Fruit fly (Drosophila melanogaster) whole organism, embryonic: ENCODE data around the gene Sec23.

Experiments used
- Abd-B ChIP-seq: fragments of 200-800 bp; sonication (Bioruptor generic); optimal IDR thresholded peaks from 2 replicates; lab custom pipeline; 2018; ENCODE audit warnings: missing biosample characterization, mild to moderate bottlenecking, missing genetic modification characterization, moderate library complexity
- Antp ChIP-seq: fragments of 200-800 bp; sonication (Bioruptor generic); optimal IDR thresholded peaks from 3 replicates; lab custom pipeline; 2016; ENCODE audit warnings: missing biosample characterization, missing genetic modification characterization
- Blimp-1 ChIP-seq: fragments of 200-800 bp; sonication (Bioruptor generic); optimal IDR thresholded peaks from 3 replicates; lab custom pipeline; 2018; ENCODE audit warnings: missing biosample characterization, missing genetic modification characterization, mild to moderate bottlenecking, moderate library complexity, missing genetic modification reagents
- CG10209 ChIP-seq: fragments of 200-800 bp; sonication (Bioruptor generic); optimal IDR thresholded peaks from 3 replicates; lab custom pipeline; 2017; ENCODE audit warnings: missing biosample characterization, mild to moderate bottlenecking, missing genetic modification characterization, missing genetic modification reagents
- CG11695 ChIP-seq: fragments of 200-800 bp; sonication (Bioruptor generic); IDR thresholded peaks from 3 replicates; pipeline ENCODE4 v1.3.6; 2022; ENCODE audit warnings: missing biosample characterization, missing genetic modification characterization
- CG12659 ChIP-seq: fragments of 200-800 bp; sonication (Bioruptor generic); optimal IDR thresholded peaks from 3 replicates; lab custom pipeline; 2017; ENCODE audit warnings: mild to moderate bottlenecking, missing biosample characterization, missing genetic modification reagents, missing genetic modification characterization
- CG15696 ChIP-seq: fragments of 200-800 bp; sonication (Bioruptor generic); optimal IDR thresholded peaks from 2 replicates; lab custom pipeline; 2019; ENCODE audit warnings: missing biosample characterization, mild to moderate bottlenecking, missing genetic modification characterization, moderate library complexity
- CG16813 ChIP-seq: fragments of 200-800 bp; sonication (Bioruptor generic); IDR thresholded peaks from 3 replicates; pipeline ENCODE4 v1.3.6; 2022; ENCODE audit warnings: missing biosample characterization, missing genetic modification characterization; ENCODE audit not compliant: partially characterized antibody
- CG17612 ChIP-seq: fragments of 200-800 bp; sonication (Bioruptor generic); IDR thresholded peaks from 2 replicates; pipeline ENCODE4 v1.3.6; 2022; ENCODE audit warnings: missing biosample characterization, missing genetic modification characterization
- CG1792 ChIP-seq: fragments of 200-800 bp; sonication (Bioruptor generic); optimal IDR thresholded peaks from 2 replicates; lab custom pipeline; 2016; ENCODE audit warnings: missing biosample characterization, missing genetic modification characterization
- CG18476 ChIP-seq: fragments of 200-800 bp; sonication (Bioruptor generic); optimal IDR thresholded peaks from 2 replicates; lab custom pipeline; 2016; ENCODE audit warnings: missing biosample characterization, mild to moderate bottlenecking, missing genetic modification characterization
- CG2120 ChIP-seq: fragments of 200-800 bp; sonication (Bioruptor generic); optimal IDR thresholded peaks from 3 replicates; lab custom pipeline; 2016; ENCODE audit warnings: missing biosample characterization, missing genetic modification characterization
- CG34376 ChIP-seq: fragments of 200-800 bp; sonication (Bioruptor generic); optimal IDR thresholded peaks from 2 replicates; lab custom pipeline; 2018; ENCODE audit warnings: missing biosample characterization, mild to moderate bottlenecking, missing genetic modification characterization
- CG6689 ChIP-seq: fragments of 200-800 bp; sonication (Bioruptor generic); IDR thresholded peaks from 2 replicates; pipeline ENCODE4 v1.3.6; 2022; ENCODE audit warnings: missing biosample characterization, missing genetic modification characterization
- CG7556 ChIP-seq: fragments of 200-800 bp; sonication (Bioruptor generic); optimal IDR thresholded peaks from 2 replicates; lab custom pipeline; 2017; ENCODE audit warnings: missing biosample characterization, mild to moderate bottlenecking, missing genetic modification characterization
- CTCF ChIP-seq: fragments of 200-800 bp; sonication (Bioruptor generic); optimal IDR thresholded peaks from 2 replicates; lab custom pipeline; 2017; ENCODE audit warnings: missing biosample characterization, mild to moderate bottlenecking, missing genetic modification characterization, moderate library complexity
- D ChIP-seq, 2 experiments: fragments of 200-800 bp in 1 of 2; fragments of >200 bp in 1 of 2; sonication (Bioruptor generic) in 1 of 2; optimal IDR thresholded peaks; 2 replicates in 1 of 2; 3 replicates in 1 of 2; lab custom pipeline; 2017; ENCODE audit warnings: mild to moderate bottlenecking in 1 of 2, missing biosample characterization in 1 of 2, missing genetic modification characterization in 1 of 2, missing genetic modification reagents in 1 of 2
- D19B ChIP-seq: fragments of 200-800 bp; sonication (Bioruptor generic); optimal IDR thresholded peaks from 2 replicates; lab custom pipeline; 2017; ENCODE audit warnings: missing biosample characterization, mild to moderate bottlenecking, missing genetic modification characterization
- Deaf1 ChIP-seq: fragments of 200-800 bp; optimal IDR thresholded peaks from 3 replicates; lab custom pipeline; 2019; ENCODE audit warnings: missing biosample characterization, mild to moderate bottlenecking, missing genetic modification characterization, moderate library complexity
- E2f1 ChIP-seq: fragments of 200-800 bp; sonication (Bioruptor generic); IDR thresholded peaks from 2 replicates; pipeline ENCODE4 v1.3.6; 2022; ENCODE audit warnings: missing biosample characterization, missing genetic modification characterization
- Ets65A ChIP-seq: fragments of 200-800 bp; sonication (Bioruptor generic); peaks from one replicate; lab custom pipeline; 2016; ENCODE audit warnings: missing biosample characterization, missing genetic modification characterization
- HmgD ChIP-seq: fragments of 200-800 bp; sonication (Bioruptor generic); optimal IDR thresholded peaks from 3 replicates; lab custom pipeline; 2016; ENCODE audit warnings: missing biosample characterization, missing genetic modification characterization
- Lpt ChIP-seq: fragments of >200 bp; optimal IDR thresholded peaks from 2 replicates; lab custom pipeline; 2018; ENCODE audit warnings: missing biosample characterization, missing genetic modification characterization
- Ptx1 ChIP-seq: fragments of 200-800 bp; sonication (Bioruptor generic); IDR thresholded peaks from 2 replicates; pipeline ENCODE4 v1.3.6; 2022; ENCODE audit warnings: missing biosample characterization, missing genetic modification characterization
- Ssrp ChIP-seq: fragments of 200-800 bp; sonication (Bioruptor generic); optimal IDR thresholded peaks from 2 replicates; lab custom pipeline; 2018; ENCODE audit warnings: missing biosample characterization, mild to moderate bottlenecking, missing genetic modification characterization, moderate library complexity
- Xbp1 ChIP-seq: fragments of 200-800 bp; sonication (Bioruptor generic); optimal IDR thresholded peaks from 3 replicates; lab custom pipeline; 2016; ENCODE audit warnings: missing biosample characterization, mild to moderate bottlenecking, missing genetic modification characterization
- bab2 ChIP-seq: fragments of 200-800 bp; sonication (Bioruptor generic); optimal IDR thresholded peaks from 2 replicates; lab custom pipeline; 2016; ENCODE audit warnings: missing biosample characterization, missing genetic modification characterization
- bcd ChIP-seq: fragments of 200-800 bp; sonication (Bioruptor generic); optimal IDR thresholded peaks from 2 replicates; lab custom pipeline; 2017; ENCODE audit warnings: missing biosample characterization, mild to moderate bottlenecking, missing genetic modification characterization
- cg ChIP-seq: fragments of 200-800 bp; sonication (Bioruptor generic); optimal IDR thresholded peaks from 3 replicates; lab custom pipeline; 2019; ENCODE audit warnings: missing biosample characterization, mild to moderate bottlenecking, missing genetic modification characterization, moderate library complexity
- croc ChIP-seq: fragments of 200-800 bp; sonication (Bioruptor generic); conservative IDR thresholded peaks from 3 replicates; pipeline ENCODE4 v1.3.6; 2022; ENCODE audit warnings: missing biosample characterization, missing genetic modification characterization
- dm ChIP-seq: fragments of 200-800 bp; sonication (Bioruptor generic); optimal IDR thresholded peaks from 3 replicates; lab custom pipeline; 2016; ENCODE audit warnings: missing biosample characterization, missing genetic modification characterization
- fd3F ChIP-seq: fragments of 200-800 bp; sonication (Bioruptor generic); optimal IDR thresholded peaks from 2 replicates; lab custom pipeline; 2018; ENCODE audit warnings: missing biosample characterization, mild to moderate bottlenecking, missing genetic modification characterization, moderate library complexity
- hkb ChIP-seq, 2 experiments: fragments of 200-800 bp in 1 of 2; fragments of >200 bp in 1 of 2; sonication (Bioruptor generic) in 1 of 2; IDR thresholded peaks in 1 of 2; optimal IDR thresholded peaks in 1 of 2; 2 replicates each; pipeline versions ENCODE4 v1.3.6 to Lab custom; 2017 to 2022; ENCODE audit warnings: missing biosample characterization in 1 of 2, missing genetic modification characterization in 1 of 2
- ind ChIP-seq: fragments of 200-800 bp; sonication (Bioruptor generic); optimal IDR thresholded peaks from 3 replicates; lab custom pipeline; 2016; ENCODE audit warnings: missing biosample characterization, missing genetic modification characterization
- insv ChIP-seq, 2 experiments: fragments of 200-800 bp; sonication (Bioruptor generic); optimal IDR thresholded peaks; 3 replicates each; lab custom pipeline; 2016 to 2018; ENCODE audit warnings: missing biosample characterization in 2 of 2, missing genetic modification characterization in 2 of 2
- lab ChIP-seq: fragments of 200-800 bp; sonication (Bioruptor generic); optimal IDR thresholded peaks from 3 replicates; lab custom pipeline; 2017; ENCODE audit warnings: missing biosample characterization, missing genetic modification characterization, mild to moderate bottlenecking, moderate library complexity, missing genetic modification reagents
- lola ChIP-seq, 3 experiments: fragments of >200 bp in 2 of 3; fragments of 200-800 bp in 1 of 3; sonication (Bioruptor generic) in 1 of 3; optimal IDR thresholded peaks; 2 replicates each; lab custom pipeline; 2017 to 2019; ENCODE audit warnings: missing biosample characterization in 3 of 3, missing genetic modification characterization in 3 of 3, mild to moderate bottlenecking in 1 of 3, moderate library complexity in 1 of 3
- oc ChIP-seq: fragments of 200-800 bp; sonication (Bioruptor generic); optimal IDR thresholded peaks from 2 replicates; lab custom pipeline; 2018; ENCODE audit warnings: missing biosample characterization, mild to moderate bottlenecking, missing genetic modification characterization, moderate library complexity
- prd ChIP-seq, 3 experiments: fragments of >200 bp in 2 of 3; fragments of 200-800 bp in 1 of 3; sonication (Bioruptor generic) in 1 of 3; optimal IDR thresholded peaks in 2 of 3; IDR thresholded peaks in 1 of 3; 2 replicates in 2 of 3; 3 replicates in 1 of 3; pipeline versions ENCODE4 v1.3.6 to Lab custom; 2017 to 2022; ENCODE audit warnings: missing biosample characterization in 1 of 3, missing genetic modification characterization in 1 of 3
- pum ChIP-seq: fragments of 200-800 bp; sonication (Bioruptor generic); optimal IDR thresholded peaks from 2 replicates; lab custom pipeline; 2016; ENCODE audit warnings: missing biosample characterization, missing genetic modification characterization
- sisA ChIP-seq: fragments of 200-800 bp; sonication (Bioruptor generic); IDR thresholded peaks from 2 replicates; pipeline ENCODE4 v1.3.6; 2022; ENCODE audit warnings: missing biosample characterization, missing genetic modification characterization
- slou ChIP-seq: fragments of 200-800 bp; sonication (Bioruptor generic); optimal IDR thresholded peaks from 3 replicates; lab custom pipeline; 2016; ENCODE audit warnings: missing biosample characterization, missing genetic modification characterization
- slp2 ChIP-seq: fragments of 200-800 bp; sonication (Bioruptor generic); optimal IDR thresholded peaks from 2 replicates; lab custom pipeline; 2016; ENCODE audit warnings: missing biosample characterization, missing genetic modification characterization
- sug ChIP-seq: fragments of 200-800 bp; optimal IDR thresholded peaks from 2 replicates; lab custom pipeline; 2019; ENCODE audit warnings: missing biosample characterization, mild to moderate bottlenecking, missing genetic modification characterization, moderate library complexity
- tap ChIP-seq: fragments of 200-800 bp; optimal IDR thresholded peaks from 3 replicates; lab custom pipeline; 2019; ENCODE audit warnings: missing biosample characterization, mild to moderate bottlenecking, missing genetic modification characterization, moderate library complexity
- tll ChIP-seq, 2 experiments: fragments of 200-800 bp in 1 of 2; fragments of >200 bp in 1 of 2; sonication (Bioruptor generic) in 1 of 2; optimal IDR thresholded peaks; 2 replicates each; lab custom pipeline; 2017 to 2019; ENCODE audit warnings: missing biosample characterization in 2 of 2, missing genetic modification characterization in 2 of 2, mild to moderate bottlenecking in 1 of 2, moderate library complexity in 1 of 2
- twi ChIP-seq: fragments of 200-800 bp; optimal IDR thresholded peaks from 2 replicates; lab custom pipeline; 2019; ENCODE audit warnings: missing biosample characterization, mild to moderate bottlenecking, missing genetic modification characterization, moderate library complexity

The Sec23 gene

DNA sequence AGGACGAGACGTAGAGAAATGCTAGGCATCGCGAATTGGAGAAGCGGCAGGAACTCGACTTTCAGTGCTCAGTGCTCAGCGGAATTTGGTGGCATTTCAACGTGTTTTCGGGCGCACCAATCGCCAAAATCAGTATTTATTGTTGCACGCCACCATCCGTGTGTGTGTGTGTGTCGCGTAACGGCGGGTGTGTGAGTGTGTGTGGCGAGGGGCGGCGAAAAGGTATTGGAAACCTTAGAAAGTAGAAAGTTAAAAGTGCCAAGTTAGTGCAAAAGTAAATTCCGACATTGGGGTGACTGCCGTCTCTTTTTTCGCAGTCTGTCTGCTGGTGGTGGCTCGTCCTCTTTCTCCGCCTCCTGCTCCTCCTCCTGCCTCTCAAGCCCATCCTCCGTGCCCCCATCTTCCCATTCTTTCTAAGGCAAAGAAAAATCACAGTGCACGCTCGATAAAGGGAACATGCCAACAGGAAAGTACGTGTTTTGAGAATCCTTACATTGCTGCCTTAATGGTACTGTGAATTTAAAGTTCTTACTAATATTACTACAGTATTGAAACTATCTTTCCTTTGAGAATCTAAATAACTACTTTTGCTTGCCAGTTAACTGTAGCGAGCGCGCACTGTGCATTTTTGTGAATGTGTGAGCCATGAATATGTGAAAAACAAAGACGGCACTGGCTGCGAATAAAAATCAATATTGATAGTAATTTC is 37.3 kb downstream of the Sec23 start (continued):
- TF ChIP-seq tap, result peak; percentile 39
- peak; percentile 31 for TF ChIP-seq CG15696 (tag; lab: Kevin White, UChicago)
- TF ChIP-seq CG6689 (GFP tag; lab: Robert Waterston, UW), result peak; percentile 60; the same call in 1 of the 2 replicates
- peak; percentile 62 for TF ChIP-seq bab2
- TF ChIP-seq slp2 (GFP tag; lab: Kevin White, UChicago), result peak; percentile 24
- no peak for TF ChIP-seq hkb (optimal IDR thresholded peaks at IDR 0.05; lab: Kevin White, UChicago)
- TF ChIP-seq hkb (GFP tag; IDR thresholded peaks at IDR 0.05; lab: Robert Waterston, UW), result peak; percentile 52; the same call in 1 of the 2 replicates
- peak; percentile 29 for TF ChIP-seq pum (GFP tag; lab: Kevin White, UChicago)
- peak; percentile 59 for TF ChIP-seq sisA (GFP tag; lab: Robert Waterston, UW)
- peak; percentile 47 for TF ChIP-seq Ssrp (tag; lab: Kevin White, UChicago)
- no peak for TF ChIP-seq CG1792
- no peak for TF ChIP-seq prd (optimal IDR thresholded peaks at IDR 0.05; lab: Kevin White, UChicago)
- peak; percentile 66; the same call in 2 of the 3 replicates for TF ChIP-seq prd (GFP tag; IDR thresholded peaks at IDR 0.05; lab: Robert Waterston, UW)
- TF ChIP-seq ind (GFP tag; lab: Kevin White, UChicago), result peak; percentile 60
- TF ChIP-seq insv (GFP tag; optimal IDR thresholded peaks at IDR 0.05; lab: Kevin White, UChicago), result no peak
- TF ChIP-seq Lpt (GFP tag; lab: Kevin White, UChicago), result no peak
- peak; percentile 36 for TF ChIP-seq Ets65A (GFP tag; lab: Kevin White, UChicago)
- peak; percentile 5 for TF ChIP-seq fd3F (GFP tag; lab: Kevin White, UChicago)
- TF ChIP-seq Abd-B, result peak; percentile 35
- TF ChIP-seq CG2120 (GFP tag; lab: Kevin White, UChicago), result peak; percentile 73
- TF ChIP-seq sug, result peak; percentile 51
- peak; percentile 42 for TF ChIP-seq CG10209 (GFP tag; lab: Kevin White, UChicago)
- no peak for TF ChIP-seq CTCF (GFP tag; lab: Kevin White, UChicago)
- peak; percentile 60 for TF ChIP-seq cg
- TF ChIP-seq CG12659 (GFP tag; lab: Kevin White, UChicago), result peak; percentile 34
- TF ChIP-seq CG34376, result no peak
- no peak for TF ChIP-seq CG17612
- TF ChIP-seq CG18476 (GFP tag; lab: Kevin White, UChicago), result peak; percentile 7
- peak; percentile 56 for TF ChIP-seq Ptx1 (GFP tag; lab: Robert Waterston, UW)
- TF ChIP-seq HmgD (GFP tag; lab: Kevin White, UChicago), result no peak
- TF ChIP-seq tll (GFP tag; optimal IDR thresholded peaks at IDR 0.05; lab: Kevin White, UChicago), result no peak
- peak; percentile 13; the same call in 1 of the 3 replicates for TF ChIP-seq croc (GFP tag; lab: Robert Waterston, UW)
- peak; percentile 23; the same call in 1 of the 3 replicates for TF ChIP-seq CG11695 (GFP tag; lab: Robert Waterston, UW)
- peak; percentile 75 for TF ChIP-seq lab
- peak in 1 of 3 experiments; percentile 8 for TF ChIP-seq lola (GFP tag; optimal IDR thresholded peaks at IDR 0.05; lab: Kevin White, UChicago)
- TF ChIP-seq Deaf1 (tag; lab: Kevin White, UChicago), result peak; percentile 16
- TF ChIP-seq Antp (GFP tag; lab: Kevin White, UChicago), result peak; percentile 45
- TF ChIP-seq D19B (GFP tag; lab: Kevin White, UChicago), result peak; percentile 26
- peak; percentile 41 for TF ChIP-seq Xbp1 (GFP tag; lab: Kevin White, UChicago)
- peak; percentile 43 for TF ChIP-seq Blimp-1 (GFP tag; lab: Kevin White, UChicago)
- TF ChIP-seq D (optimal IDR thresholded peaks at IDR 0.05; lab: Kevin White, UChicago), result peak; percentile 7
- peak; percentile 33 for TF ChIP-seq D (GFP tag; optimal IDR thresholded peaks at IDR 0.05; lab: Kevin White, UChicago)
- no peak for TF ChIP-seq twi
- no peak for TF ChIP-seq oc (tag; lab: Kevin White, UChicago)
- no peak for TF ChIP-seq CG16813 (GFP tag; lab: Robert Waterston, UW)
- no peak for TF ChIP-seq slou
- TF ChIP-seq E2f1, result peak; percentile 40; the same call in 1 of the 2 replicates
- peak; percentile 53 for TF ChIP-seq bcd
- peak; percentile 16 for TF ChIP-seq dm (GFP tag; lab: Kevin White, UChicago)
- TF ChIP-seq CG7556, result peak; percentile 57
